Worm (Caenorhabditis elegans) whole organism, early embryonic: ENCODE data around the gene pmp-5.

ENCODE experiments used
- aly-1 ChIP-seq: sonication (generic microtip); optimal IDR thresholded peaks from 2 replicates; lab custom pipeline; 2016; ENCODE audit warnings: missing genetic modification characterization, missing compliant biosample characterization
- ama-1 ChIP-seq: fragments of 150-350 bp; optimal IDR thresholded peaks from 2 replicates; lab custom pipeline; 2014
- ceh-13 ChIP-seq: fragments of 200-800 bp; sonication (Bioruptor generic); optimal IDR thresholded peaks from 2 replicates; lab custom pipeline; 2018; ENCODE audit warnings: mild to moderate bottlenecking, missing genetic modification characterization, missing compliant biosample characterization
- flt-1 ChIP-seq: fragments of 200-800 bp; sonication (Bioruptor generic); IDR thresholded peaks from 2 replicates; pipeline ENCODE4 v1.3.6; 2022; ENCODE audit warnings: missing genetic modification characterization, missing compliant biosample characterization
- hmg-4 ChIP-seq: fragments of 200-800 bp; sonication (Bioruptor generic); optimal IDR thresholded peaks from 2 replicates; lab custom pipeline; 2018; ENCODE audit warnings: mild to moderate bottlenecking, missing genetic modification characterization, missing compliant biosample characterization
- pes-1 ChIP-seq: fragments of 200-800 bp; sonication (Bioruptor generic); IDR thresholded peaks from 2 replicates; pipeline ENCODE4 v1.3.6; 2022; ENCODE audit warnings: missing genetic modification reagents, missing genetic modification characterization, missing compliant biosample characterization
- scrt-1 ChIP-seq: fragments of 200-800 bp; sonication (Bioruptor generic); IDR thresholded peaks from 2 replicates; pipeline ENCODE4 v1.3.6; 2022; ENCODE audit warnings: missing genetic modification characterization, missing compliant biosample characterization
- sea-1 ChIP-seq: fragments of 200-800 bp; sonication (Bioruptor generic); conservative IDR thresholded peaks from 2 replicates; pipeline ENCODE4 v1.3.6; 2022; ENCODE audit warnings: missing genetic modification characterization, missing compliant biosample characterization
- tbx-11 ChIP-seq: fragments of 200-800 bp; sonication (Bioruptor generic); IDR thresholded peaks from 2 replicates; pipeline ENCODE4 v1.3.6; 2022; ENCODE audit warnings: missing genetic modification characterization, missing compliant biosample characterization
- tra-4 ChIP-seq: sonication (generic microtip); optimal IDR thresholded peaks from 2 replicates; lab custom pipeline; 2017; ENCODE audit warnings: missing genetic modification characterization, missing compliant biosample characterization

ce11 chrV:6690075-6690474 lies 24.5 kb upstream of the pmp-5 start:
- TF ChIP-seq ama-1 (lab: Kevin White, UChicago) (no peak), pes-1 (GFP tag; lab: Robert Waterston, UW) (no peak), aly-1 (tag; lab: Kevin White, UChicago) (no peak), tra-4 (tag; lab: Kevin White, UChicago) (no peak), ceh-13 (no peak), sea-1 (GFP tag; lab: Robert Waterston, UW) (no peak), scrt-1 (GFP tag; lab: Robert Waterston, UW) (no peak), flt-1 (GFP tag; lab: Robert Waterston, UW) (no peak), tbx-11 (GFP tag; lab: Robert Waterston, UW) (no peak), hmg-4 (GFP tag; lab: Kevin White, UChicago) (no peak)
